Fruit fly (Drosophila melanogaster): ENCODE measurements around the gene Fad2.

The Fad2 gene

dm6 chr3L:11009000-11009794 lies 14.1 kb upstream of the Fad2 start, which contains the start of gene klu (continued):
- TF ChIP-seq stc (GFP tag; IDR thresholded peaks at IDR 0.05) (no peak), CG7745 (tag; optimal IDR thresholded peaks at IDR 0.05) (no peak), CG11560 (tag; IDR thresholded peaks at IDR 0.05) (no peak), H15 (GFP tag; IDR thresholded peaks at IDR 0.05) (no peak), CG17361 (GFP tag; IDR thresholded peaks at IDR 0.05) (no peak), Med (GFP tag) (peak; percentile 44), hb (GFP tag; IDR thresholded peaks at IDR 0.05; ENCODE audit: partially characterized antibody) (no peak), E2f2 (GFP tag; IDR thresholded peaks at IDR 0.05) (no peak), CG11247 (GFP tag; IDR thresholded peaks at IDR 0.05) (no peak), CG7556 (GFP tag; optimal IDR thresholded peaks at IDR 0.05) (no peak), CG8765 (GFP tag; IDR thresholded peaks at IDR 0.05) (no peak), cg (GFP tag; optimal IDR thresholded peaks at IDR 0.05) (peak; percentile 99), CG6791 (GFP tag; IDR thresholded peaks at IDR 0.05; ENCODE audit: partially characterized antibody) (peak; percentile 23; the same call in 1 of the 3 replicates), Xrp1 (GFP tag; IDR thresholded peaks at IDR 0.05) (no peak), jigr1 (GFP tag; IDR thresholded peaks at IDR 0.05) (no peak), ab (GFP tag; optimal IDR thresholded peaks at IDR 0.05) (no peak), Hmx (GFP tag; optimal IDR thresholded peaks at IDR 0.05) (no peak), kni (GFP tag; optimal IDR thresholded peaks at IDR 0.05) (peak; percentile 53), lmd (GFP tag; IDR thresholded peaks at IDR 0.05) (no peak), al (GFP tag; IDR thresholded peaks at IDR 0.05) (no peak), Gsc (GFP tag; IDR thresholded peaks at IDR 0.05) (no peak), yki (optimal IDR thresholded peaks at IDR 0.05) (peak; percentile 12), croc (GFP tag; conservative IDR thresholded peaks at IDR 0.05) (no peak), CG1832 (GFP tag; optimal IDR thresholded peaks at IDR 0.05) (peak; percentile 61), CG5180 (GFP tag; optimal IDR thresholded peaks at IDR 0.05) (no peak), CG3065 (GFP tag; optimal IDR thresholded peaks at IDR 0.05) (no peak), vfl (GFP tag; optimal IDR thresholded peaks at IDR 0.05) (no peak), en (GFP tag; optimal IDR thresholded peaks at IDR 0.05) (no peak), hkb (optimal IDR thresholded peaks at IDR 0.05) (no peak), hkb (GFP tag; IDR thresholded peaks at IDR 0.05) (no peak), Spps (tag; optimal IDR thresholded peaks at IDR 0.05) (no peak), MBD-R2 (GFP tag; IDR thresholded peaks at IDR 0.05) (peak; percentile 25; the same call in 1 of the 2 replicates), exex (tag; optimal IDR thresholded peaks at IDR 0.05) (no peak), hth (optimal IDR thresholded peaks at IDR 0.05) (no peak), CG13123 (GFP tag; optimal IDR thresholded peaks at IDR 0.05) (no peak), CG18476 (GFP tag; optimal IDR thresholded peaks at IDR 0.05) (no peak), sna (GFP tag; IDR thresholded peaks at IDR 0.05; ENCODE audit: partially characterized antibody) (peak; percentile 56; the same call in 1 of the 2 replicates), Opbp (GFP tag; IDR thresholded peaks at IDR 0.05; ENCODE audit: partially characterized antibody) (peak; percentile 46; the same call in 1 of the 3 replicates), CG32532 (GFP tag; IDR thresholded peaks at IDR 0.05) (peak; percentile 29; the same call in 1 of the 2 replicates), CG12104 (GFP tag; optimal IDR thresholded peaks at IDR 0.05) (no peak), Lpt (GFP tag; optimal IDR thresholded peaks at IDR 0.05) (no peak), NfI (GFP tag; optimal IDR thresholded peaks at IDR 0.05) (no peak), pros (GFP tag; optimal IDR thresholded peaks at IDR 0.05) (peak; percentile 71), Bdp1 (GFP tag; optimal IDR thresholded peaks at IDR 0.05) (no peak), Ssrp (tag; optimal IDR thresholded peaks at IDR 0.05) (no peak), CG3281 (GFP tag; optimal IDR thresholded peaks at IDR 0.05) (no peak)
